Fruit fly (Drosophila melanogaster): Measurements from ENCODE around the gene mof.

dm6 chrX:5894529-5895487 lies 18.2 kb upstream of the mof start:
- no peak for TF ChIP-seq CG33017 (tag; optimal IDR thresholded peaks at IDR 0.05)
- TF ChIP-seq pad (GFP tag; optimal IDR thresholded peaks at IDR 0.05): no peak
- no peak for TF ChIP-seq CG7101 (tag; optimal IDR thresholded peaks at IDR 0.05)
- no peak for TF ChIP-seq Mnt (GFP tag; optimal IDR thresholded peaks at IDR 0.05)
- TF ChIP-seq CG1620 (GFP tag; optimal IDR thresholded peaks at IDR 0.05): no peak
- TF ChIP-seq Crg-1 (GFP tag; optimal IDR thresholded peaks at IDR 0.05): no peak
- no peak for TF ChIP-seq CG11617 (GFP tag; optimal IDR thresholded peaks at IDR 0.05)
- no peak for TF ChIP-seq cic (GFP tag; optimal IDR thresholded peaks at IDR 0.05)

Measured in whole organism, adult.